Worm (Caenorhabditis elegans): Measurements from ENCODE around the gene mcu-1.

- TF ChIP-seq dpl-1 (GFP tag; optimal IDR thresholded peaks at IDR 0.05) (no peak), chd-7 (tag; optimal IDR thresholded peaks at IDR 0.05) (no peak), bed-2 (GFP tag; IDR thresholded peaks at IDR 0.05) (no peak), rec-8 (tag; optimal IDR thresholded peaks at IDR 0.05) (no peak), F57A8.1 (GFP tag; optimal IDR thresholded peaks at IDR 0.05) (no peak)
Measured at ce11 chrIV:5903305-5903778, 35.7 kb downstream of the mcu-1 start, which contains the start of gene H04M03.12.
